Worm (Caenorhabditis elegans): ENCODE results near the gene rgef-1.

Gene rgef-1

DNA sequence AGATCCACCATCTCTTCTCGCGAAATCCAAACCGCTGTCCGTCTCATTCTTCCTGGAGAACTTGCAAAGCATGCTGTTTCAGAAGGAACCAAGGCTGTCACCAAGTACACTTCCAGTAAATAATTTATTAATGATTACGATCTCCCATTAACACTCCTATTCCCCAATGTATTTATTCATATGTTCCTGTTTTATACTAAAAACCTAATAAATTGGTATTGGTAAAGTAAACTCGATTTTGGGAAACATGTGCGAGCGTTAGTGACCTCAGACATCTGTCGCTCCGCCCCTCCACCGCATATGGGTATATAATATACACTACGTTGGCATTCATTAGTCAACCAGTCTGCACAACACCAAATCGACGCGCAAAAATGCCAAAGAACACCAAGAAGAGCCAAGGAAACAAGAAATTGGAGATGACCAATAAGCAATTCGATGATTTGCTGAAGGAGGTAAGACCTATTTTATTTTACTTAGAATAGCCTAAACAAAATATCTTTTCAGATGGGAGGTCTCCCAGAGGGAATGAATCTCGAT is 15.4 kb downstream of the rgef-1 start, which contains the start of gene C50F4.6:
Gene C50F4.6, plus strand, starts transcription at position 51 of the 540 bp plus-strand sequence.
- TF ChIP-seq lsy-2 (tag; optimal IDR thresholded peaks at IDR 0.05) (peak in 1 of 2 experiments; percentile 27), ceh-8 (GFP tag; optimal IDR thresholded peaks at IDR 0.05) (no peak), dpl-1 (GFP tag; optimal IDR thresholded peaks at IDR 0.05) (no peak), lir-3 (tag; optimal IDR thresholded peaks at IDR 0.05; ENCODE audit: poor library complexity) (no peak), C04F5.9 (tag; optimal IDR thresholded peaks at IDR 0.05) (no peak), nhr-71 (tag; optimal IDR thresholded peaks at IDR 0.05) (no peak), elt-2 (tag; optimal IDR thresholded peaks at IDR 0.05) (no peak), nhr-19 (GFP tag; conservative IDR thresholded peaks at IDR 0.05) (no peak), unc-98 (GFP tag; IDR thresholded peaks at IDR 0.05) (no peak), mep-1 (tag; optimal IDR thresholded peaks at IDR 0.05) (peak; percentile 1), nhr-11 (tag; optimal IDR thresholded peaks at IDR 0.05) (no peak), irx-1 (tag; optimal IDR thresholded peaks at IDR 0.05) (no peak), efl-1 (optimal IDR thresholded peaks at IDR 0.05) (no peak), efl-1 (GFP tag; optimal IDR thresholded peaks at IDR 0.05 in 1 of 2) (peak in 1 of 2 experiments; percentile 80), swsn-7 (tag; optimal IDR thresholded peaks at IDR 0.05) (no peak), sptf-1 (tag; optimal IDR thresholded peaks at IDR 0.05) (no peak), nhr-85 (tag) (peak; percentile 50), aly-2 (tag; optimal IDR thresholded peaks at IDR 0.05) (no peak)

DNA sequence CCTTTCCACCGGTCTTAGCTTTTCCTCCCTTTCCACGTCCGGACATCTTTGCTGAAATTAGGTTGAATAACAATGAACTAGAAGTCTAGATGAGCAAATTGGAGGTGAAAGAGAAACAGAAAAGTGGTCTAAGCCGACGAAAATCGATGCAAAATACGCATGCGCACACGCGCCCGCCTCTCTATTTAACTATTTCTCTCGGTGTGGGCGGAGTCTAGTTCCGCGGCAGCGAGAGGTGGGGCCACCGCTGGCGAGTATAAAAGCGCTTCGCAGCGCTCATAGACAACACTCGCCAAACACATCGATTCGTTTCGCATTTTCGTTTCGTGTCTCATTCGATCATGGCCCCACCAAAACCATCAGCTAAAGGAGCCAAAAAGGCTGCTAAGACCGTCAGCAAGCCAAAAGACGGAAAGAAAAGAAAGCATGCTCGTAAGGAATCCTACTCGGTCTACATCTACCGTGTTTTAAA is 16.2 kb downstream of the rgef-1 start, which contains the start of the genes his-35 and his-41:
Gene his-35, minus strand, starts transcription at position 51 of the 472 bp plus-strand sequence.
Gene his-41, plus strand, starts transcription at position 299 of the 472 bp plus-strand sequence.
- TF ChIP-seq fos-1 (tag; optimal IDR thresholded peaks at IDR 0.05) (peak; percentile 24), egl-27 (tag; optimal IDR thresholded peaks at IDR 0.05) (no peak), ets-5 (GFP tag; IDR thresholded peaks at IDR 0.05) (no peak), mef-2 (tag; optimal IDR thresholded peaks at IDR 0.05) (no peak), nhr-28 (tag; optimal IDR thresholded peaks at IDR 0.05) (no peak), zip-4 (GFP tag; optimal IDR thresholded peaks at IDR 0.05) (peak; percentile 42), hlh-4 (tag; optimal IDR thresholded peaks at IDR 0.05) (no peak), skn-1 (tag; optimal IDR thresholded peaks at IDR 0.05) (peak; percentile 77), lir-3 (tag; optimal IDR thresholded peaks at IDR 0.05; ENCODE audit: poor library complexity) (no peak), fkh-10 (GFP tag; optimal IDR thresholded peaks at IDR 0.05) (peak; percentile 8), lin-13 (GFP tag; optimal IDR thresholded peaks at IDR 0.05) (no peak), lin-39 (tag; optimal IDR thresholded peaks at IDR 0.05) (no peak), unc-62 (GFP tag; optimal IDR thresholded peaks at IDR 0.05) (no peak), pqm-1 (tag; optimal IDR thresholded peaks at IDR 0.05) (no peak), ces-1 (GFP tag; optimal IDR thresholded peaks at IDR 0.05) (no peak), unc-86 (tag; optimal IDR thresholded peaks at IDR 0.05) (peak; percentile 59), vab-15 (tag; optimal IDR thresholded peaks at IDR 0.05) (no peak), jun-1 (tag; optimal IDR thresholded peaks at IDR 0.05) (peak; percentile 72), ceh-82 (tag; optimal IDR thresholded peaks at IDR 0.05) (peak; percentile 41 to 57 (median 54)), aly-2 (tag; optimal IDR thresholded peaks at IDR 0.05) (no peak), nhr-11 (tag; optimal IDR thresholded peaks at IDR 0.05) (no peak), nhr-19 (GFP tag; conservative IDR thresholded peaks at IDR 0.05) (peak; percentile 67), mep-1 (tag; optimal IDR thresholded peaks at IDR 0.05) (peak; percentile 32), lin-14 (GFP tag; optimal IDR thresholded peaks at IDR 0.05) (peak; percentile 75), F16B12.6 (tag; optimal IDR thresholded peaks at IDR 0.05) (peak; percentile 28), dpl-1 (GFP tag; optimal IDR thresholded peaks at IDR 0.05) (peak; percentile 9 to 45 (median 43)), alr-1 (tag; optimal IDR thresholded peaks at IDR 0.05; ENCODE audit: borderline replicate concordance) (no peak), C34B4.2 (tag; optimal IDR thresholded peaks at IDR 0.05) (no peak), ama-1 (optimal IDR thresholded peaks at IDR 0.05) (peak; percentile 60), sptf-1 (tag; optimal IDR thresholded peaks at IDR 0.05) (no peak), Y116A8C.19 (tag; optimal IDR thresholded peaks at IDR 0.05; ENCODE audit: borderline replicate concordance) (no peak), efl-3 (GFP tag; optimal IDR thresholded peaks at IDR 0.05) (no peak), swsn-7 (tag; optimal IDR thresholded peaks at IDR 0.05) (peak; percentile 74), nhr-47 (tag; optimal IDR thresholded peaks at IDR 0.05) (peak; percentile 87), tlp-1 (tag; optimal IDR thresholded peaks at IDR 0.05) (no peak), elt-2 (tag; optimal IDR thresholded peaks at IDR 0.05) (no peak), nhr-12 (tag; optimal IDR thresholded peaks at IDR 0.05) (no peak), blmp-1 (tag; optimal IDR thresholded peaks at IDR 0.05) (no peak), rnt-1 (tag; optimal IDR thresholded peaks at IDR 0.05) (peak; percentile 42), unc-30 (tag; optimal IDR thresholded peaks at IDR 0.05) (no peak), nhr-76 (tag; optimal IDR thresholded peaks at IDR 0.05) (no peak), nhr-237 (tag; optimal IDR thresholded peaks at IDR 0.05) (no peak)
